Fruit fly (Drosophila melanogaster) whole organism, embryonic: ENCODE results near the gene CG14440.

Source experiments
- Bdp1 ChIP-seq: fragments of 200-800 bp; sonication (Bioruptor generic); optimal IDR thresholded peaks from 3 replicates; lab custom pipeline; 2016; ENCODE audit warnings: missing biosample characterization, missing genetic modification characterization
- Bgb ChIP-seq: fragments of 200-800 bp; sonication (Bioruptor generic); IDR thresholded peaks from 2 replicates; pipeline ENCODE4 v1.3.6; 2022; ENCODE audit warnings: missing biosample characterization, missing genetic modification characterization; ENCODE audit not compliant: partially characterized antibody
- BtbVII ChIP-seq: fragments of 200-800 bp; sonication (Bioruptor generic); optimal IDR thresholded peaks from 3 replicates; lab custom pipeline; 2017; ENCODE audit warnings: missing biosample characterization, mild to moderate bottlenecking, missing genetic modification characterization
- CG10147 ChIP-seq: fragments of 200-800 bp; sonication (Bioruptor generic); optimal IDR thresholded peaks from 2 replicates; lab custom pipeline; 2019; ENCODE audit warnings: missing biosample characterization, mild to moderate bottlenecking, missing genetic modification characterization, moderate library complexity
- CG10267 ChIP-seq: fragments of 200-800 bp; sonication (Bioruptor generic); optimal IDR thresholded peaks from 2 replicates; lab custom pipeline; 2018; ENCODE audit warnings: missing biosample characterization, mild to moderate bottlenecking, missing genetic modification characterization, moderate library complexity
- CG11560 ChIP-seq: fragments of 200-800 bp; sonication (Bioruptor generic); IDR thresholded peaks from 3 replicates; pipeline ENCODE4 v1.3.6; 2022; ENCODE audit warnings: missing biosample characterization, missing genetic modification characterization
- CG11723 ChIP-seq: fragments of 200-800 bp; sonication (Bioruptor generic); optimal IDR thresholded peaks from 2 replicates; lab custom pipeline; 2017; ENCODE audit warnings: missing biosample characterization, mild to moderate bottlenecking, missing genetic modification characterization
- CG12659 ChIP-seq: fragments of 200-800 bp; sonication (Bioruptor generic); optimal IDR thresholded peaks from 3 replicates; lab custom pipeline; 2017; ENCODE audit warnings: mild to moderate bottlenecking, missing biosample characterization, missing genetic modification reagents, missing genetic modification characterization
- CG15269 ChIP-seq: fragments of 200-800 bp; sonication (Bioruptor generic); optimal IDR thresholded peaks from 2 replicates; lab custom pipeline; 2018; ENCODE audit warnings: missing biosample characterization, mild to moderate bottlenecking, missing genetic modification characterization, moderate library complexity
- CG1602 ChIP-seq: fragments of 200-800 bp; sonication (Bioruptor generic); optimal IDR thresholded peaks from 3 replicates; lab custom pipeline; 2016; ENCODE audit warnings: missing biosample characterization, missing genetic modification characterization
- CG16813 ChIP-seq: fragments of 200-800 bp; sonication (Bioruptor generic); IDR thresholded peaks from 3 replicates; pipeline ENCODE4 v1.3.6; 2022; ENCODE audit warnings: missing biosample characterization, missing genetic modification characterization; ENCODE audit not compliant: partially characterized antibody
- CG17361 ChIP-seq: fragments of 200-800 bp; sonication (Bioruptor generic); IDR thresholded peaks from 3 replicates; pipeline ENCODE4 v1.3.6; 2022; ENCODE audit warnings: missing biosample characterization, missing genetic modification characterization
- CG2712 ChIP-seq: fragments of 200-800 bp; optimal IDR thresholded peaks from 3 replicates; lab custom pipeline; 2019; ENCODE audit warnings: missing biosample characterization, mild to moderate bottlenecking, missing genetic modification characterization, moderate library complexity
- CG30020 ChIP-seq: fragments of 200-800 bp; optimal IDR thresholded peaks from 2 replicates; lab custom pipeline; 2019; ENCODE audit warnings: missing biosample characterization, mild to moderate bottlenecking, missing genetic modification characterization, moderate library complexity
- CG32767 ChIP-seq: fragments of 200-800 bp; sonication (Bioruptor generic); IDR thresholded peaks from 2 replicates; pipeline ENCODE4 v1.3.6; 2022; ENCODE audit warnings: missing biosample characterization, missing genetic modification characterization
- CG3847 ChIP-seq: fragments of 200-800 bp; sonication (Bioruptor generic); IDR thresholded peaks from 2 replicates; pipeline ENCODE4 v1.3.6; 2022; ENCODE audit warnings: missing biosample characterization, missing genetic modification characterization
- CG4404 ChIP-seq: fragments of 200-800 bp; sonication (Bioruptor generic); IDR thresholded peaks from 2 replicates; pipeline ENCODE4 v1.3.6; 2022; ENCODE audit warnings: missing biosample characterization, missing genetic modification characterization
- CG4820 ChIP-seq: fragments of 200-800 bp; sonication (Bioruptor generic); optimal IDR thresholded peaks from 3 replicates; lab custom pipeline; 2016; ENCODE audit warnings: missing biosample characterization, missing genetic modification characterization
- CG5180 ChIP-seq: fragments of 200-800 bp; sonication (Bioruptor generic); optimal IDR thresholded peaks from 3 replicates; lab custom pipeline; 2017; ENCODE audit warnings: missing biosample characterization, missing genetic modification characterization, mild to moderate bottlenecking, moderate library complexity, missing genetic modification reagents
- CG7928 ChIP-seq: fragments of 200-800 bp; sonication (Bioruptor generic); optimal IDR thresholded peaks from 2 replicates; lab custom pipeline; 2017; ENCODE audit warnings: missing biosample characterization, mild to moderate bottlenecking, missing genetic modification characterization
- CG7963 ChIP-seq: fragments of 200-800 bp; sonication (Bioruptor generic); IDR thresholded peaks from 3 replicates; pipeline ENCODE4 v1.3.6; 2022; ENCODE audit warnings: missing biosample characterization, missing genetic modification characterization; ENCODE audit not compliant: partially characterized antibody
- CG7987 ChIP-seq: fragments of 200-800 bp; sonication (Bioruptor generic); optimal IDR thresholded peaks from 2 replicates; lab custom pipeline; 2018; ENCODE audit warnings: missing biosample characterization, mild to moderate bottlenecking, missing genetic modification characterization, moderate library complexity
- CG8944 ChIP-seq: fragments of 200-800 bp; sonication (Bioruptor generic); optimal IDR thresholded peaks from 3 replicates; lab custom pipeline; 2016; ENCODE audit warnings: missing biosample characterization, missing genetic modification characterization
- CG9215 ChIP-seq: fragments of 200-800 bp; sonication (Bioruptor generic); IDR thresholded peaks from 2 replicates; pipeline ENCODE4 v1.3.6; 2022; ENCODE audit warnings: missing biosample characterization, missing genetic modification characterization
- CTCF ChIP-seq: fragments of 200-800 bp; sonication (Bioruptor generic); optimal IDR thresholded peaks from 2 replicates; lab custom pipeline; 2017; ENCODE audit warnings: missing biosample characterization, mild to moderate bottlenecking, missing genetic modification characterization, moderate library complexity
- HLH4C ChIP-seq: fragments of 200-800 bp; sonication (Bioruptor generic); IDR thresholded peaks from 3 replicates; pipeline ENCODE4 v1.3.6; 2022; ENCODE audit warnings: missing biosample characterization, missing genetic modification characterization; ENCODE audit not compliant: partially characterized antibody
- Hey ChIP-seq: fragments of 200-800 bp; sonication (Bioruptor generic); optimal IDR thresholded peaks from 3 replicates; lab custom pipeline; 2018; ENCODE audit warnings: missing biosample characterization, mild to moderate bottlenecking, missing genetic modification characterization
- Jarid2 ChIP-seq: fragments of 200-800 bp; sonication (Bioruptor generic); optimal IDR thresholded peaks from 3 replicates; lab custom pipeline; 2017; ENCODE audit warnings: mild to moderate bottlenecking, missing biosample characterization, missing genetic modification reagents, missing genetic modification characterization
- Kr ChIP-seq: fragments of 200-800 bp; sonication (Bioruptor generic); optimal IDR thresholded peaks from 2 replicates; lab custom pipeline; 2017; ENCODE audit warnings: missing biosample characterization, mild to moderate bottlenecking, missing genetic modification characterization
- MTF-1 ChIP-seq: fragments of 200-800 bp; sonication (Bioruptor generic); optimal IDR thresholded peaks from 2 replicates; lab custom pipeline; 2018; ENCODE audit warnings: missing biosample characterization, mild to moderate bottlenecking, missing genetic modification characterization, borderline replicate concordance
- Meics ChIP-seq: fragments of 200-800 bp; sonication (Bioruptor generic); optimal IDR thresholded peaks from 2 replicates; lab custom pipeline; 2017; ENCODE audit warnings: missing biosample characterization, mild to moderate bottlenecking, missing genetic modification characterization
- NC2α ChIP-seq: fragments of 200-800 bp; sonication (Bioruptor generic); optimal IDR thresholded peaks from 2 replicates; lab custom pipeline; 2016; ENCODE audit warnings: missing biosample characterization, missing genetic modification characterization
- NC2β ChIP-seq: fragments of 200-800 bp; sonication (Bioruptor generic); optimal IDR thresholded peaks from 2 replicates; lab custom pipeline; 2016; ENCODE audit warnings: missing biosample characterization, missing genetic modification characterization
- Sox100B ChIP-seq: fragments of 200-800 bp; sonication (Bioruptor generic); optimal IDR thresholded peaks from 3 replicates; lab custom pipeline; 2018; ENCODE audit warnings: missing biosample characterization, mild to moderate bottlenecking, missing genetic modification characterization
- Sry-δ ChIP-seq: fragments of 200-800 bp; sonication (Bioruptor generic); optimal IDR thresholded peaks from 2 replicates; lab custom pipeline; 2016; ENCODE audit warnings: missing biosample characterization, missing genetic modification characterization
- btn ChIP-seq: fragments of 200-800 bp; sonication (Bioruptor generic); optimal IDR thresholded peaks from 2 replicates; lab custom pipeline; 2016; ENCODE audit warnings: missing biosample characterization, missing genetic modification characterization
- chn ChIP-seq: fragments of 200-800 bp; sonication (Bioruptor generic); optimal IDR thresholded peaks from 2 replicates; lab custom pipeline; 2016; ENCODE audit warnings: missing biosample characterization, missing genetic modification characterization
- ci ChIP-seq: fragments of 200-800 bp; sonication (Bioruptor generic); IDR thresholded peaks from 3 replicates; pipeline ENCODE4 v1.3.6; 2022; ENCODE audit warnings: missing biosample characterization, missing genetic modification characterization
- disco-r ChIP-seq: fragments of 200-800 bp; sonication (Bioruptor generic); optimal IDR thresholded peaks from 2 replicates; lab custom pipeline; 2016; ENCODE audit warnings: missing biosample characterization, missing genetic modification characterization
- fd96Cb ChIP-seq: fragments of 200-800 bp; sonication (Bioruptor generic); optimal IDR thresholded peaks from 2 replicates; lab custom pipeline; 2018; ENCODE audit warnings: missing biosample characterization, mild to moderate bottlenecking, missing genetic modification characterization, moderate library complexity
- her ChIP-seq: fragments of 200-800 bp; sonication (Bioruptor generic); optimal IDR thresholded peaks from 2 replicates; lab custom pipeline; 2016; ENCODE audit warnings: missing biosample characterization, missing genetic modification characterization
- hth ChIP-seq: fragments of >200 bp; optimal IDR thresholded peaks from 2 replicates; lab custom pipeline; 2017; ENCODE audit warnings: inconsistent platforms
- jumu ChIP-seq: fragments of 200-800 bp; sonication (Bioruptor generic); optimal IDR thresholded peaks from 3 replicates; lab custom pipeline; 2016; ENCODE audit warnings: missing biosample characterization, missing genetic modification characterization
- kni ChIP-seq: fragments of 200-800 bp; sonication (Bioruptor generic); optimal IDR thresholded peaks from 3 replicates; lab custom pipeline; 2017; ENCODE audit warnings: mild to moderate bottlenecking, missing biosample characterization, missing genetic modification reagents, missing genetic modification characterization
- phol ChIP-seq: fragments of 200-800 bp; sonication (Bioruptor generic); optimal IDR thresholded peaks from 3 replicates; lab custom pipeline; 2018; ENCODE audit warnings: missing biosample characterization, mild to moderate bottlenecking, missing genetic modification characterization, moderate library complexity
- ranshi ChIP-seq: fragments of 200-800 bp; sonication (Bioruptor generic); IDR thresholded peaks from 2 replicates; pipeline ENCODE4 v1.3.6; 2022; ENCODE audit warnings: missing biosample characterization, missing genetic modification characterization
- sna ChIP-seq: fragments of 200-800 bp; sonication (Bioruptor generic); IDR thresholded peaks from 2 replicates; pipeline ENCODE4 v1.3.6; 2022; ENCODE audit warnings: missing biosample characterization, missing genetic modification characterization; ENCODE audit not compliant: partially characterized antibody
- sr ChIP-seq: fragments of 200-800 bp; sonication (Bioruptor generic); IDR thresholded peaks from 3 replicates; pipeline ENCODE4 v1.3.6; 2022; ENCODE audit warnings: missing biosample characterization, missing genetic modification characterization
- trem ChIP-seq: fragments of 200-800 bp; optimal IDR thresholded peaks from 3 replicates; lab custom pipeline; 2019; ENCODE audit warnings: missing biosample characterization, mild to moderate bottlenecking, missing genetic modification characterization, moderate library complexity
- zen ChIP-seq: fragments of 200-800 bp; sonication (Bioruptor generic); optimal IDR thresholded peaks from 3 replicates; lab custom pipeline; 2018; ENCODE audit warnings: missing biosample characterization, mild to moderate bottlenecking, missing genetic modification characterization, moderate library complexity

The CG14440 gene

dm6 chrX:6699255-6699885 lies 1.0 kb upstream of the CG14440 start, which contains the start of gene CG14441 (continued):
- TF ChIP-seq Sox100B (GFP tag; lab: Kevin White, UChicago) (peak; percentile 56), sna (GFP tag; lab: Robert Waterston, UW) (peak; percentile 99), ci (GFP tag; lab: Robert Waterston, UW) (peak; percentile 66; the same call in 1 of the 3 replicates), Bgb (GFP tag; lab: Robert Waterston, UW) (peak; percentile 95), NC2α (peak; percentile 37), her (GFP tag; lab: Kevin White, UChicago) (peak; percentile 40), Sry-δ (GFP tag; lab: Kevin White, UChicago) (peak; percentile 31), CG15269 (tag; lab: Kevin White, UChicago) (peak; percentile 46), CTCF (no peak), CG3847 (GFP tag; lab: Robert Waterston, UW) (no peak), NC2β (GFP tag; lab: Kevin White, UChicago) (no peak), CG32767 (GFP tag; lab: Robert Waterston, UW) (no peak), CG17361 (GFP tag; lab: Robert Waterston, UW) (no peak; the same call in 2 of the 3 replicates), CG4820 (GFP tag; lab: Kevin White, UChicago) (peak; percentile 9), CG16813 (GFP tag; lab: Robert Waterston, UW) (peak; percentile 98), CG4404 (GFP tag; lab: Robert Waterston, UW) (no peak), CG2712 (peak; percentile 51), sr (no peak), CG11560 (no peak), CG7928 (GFP tag; lab: Kevin White, UChicago) (no peak), CG11723 (GFP tag; lab: Kevin White, UChicago) (no peak), CG10147 (peak; percentile 72), ranshi (GFP tag; lab: Robert Waterston, UW) (no peak), Bdp1 (no peak), CG9215 (GFP tag; lab: Robert Waterston, UW) (no peak), MTF-1 (GFP tag; lab: Kevin White, UChicago) (peak; percentile 41), fd96Cb (tag; lab: Kevin White, UChicago) (no peak), btn (GFP tag; lab: Kevin White, UChicago) (no peak), BtbVII (GFP tag; lab: Kevin White, UChicago) (peak; percentile 80), CG1602 (no peak), CG7987 (peak; percentile 25), chn (GFP tag; lab: Kevin White, UChicago) (no peak), CG30020 (tag; lab: Kevin White, UChicago) (peak; percentile 6), zen (tag; lab: Kevin White, UChicago) (no peak), hth (lab: Kevin White, UChicago) (no peak), Kr (GFP tag; lab: Kevin White, UChicago) (no peak), jumu (peak; percentile 12), phol (tag; lab: Kevin White, UChicago) (peak; percentile 62), CG7963 (GFP tag; lab: Robert Waterston, UW) (peak; percentile 92), CG5180 (GFP tag; lab: Kevin White, UChicago) (peak; percentile 100), Hey (tag; lab: Kevin White, UChicago) (peak; percentile 40), CG10267 (peak; percentile 42), Meics (GFP tag; lab: Kevin White, UChicago) (peak; percentile 65), trem (tag; lab: Kevin White, UChicago) (no peak), Jarid2 (GFP tag; lab: Kevin White, UChicago) (peak; percentile 83), disco-r (GFP tag; lab: Kevin White, UChicago) (peak; percentile 52), kni (peak; percentile 54), CG8944 (no peak), HLH4C (peak; percentile 96), CG12659 (GFP tag; lab: Kevin White, UChicago) (peak; percentile 35)
